Fruit fly (Drosophila melanogaster) Kc167 (cell line): ENCODE data around the gene CG15022.

ENCODE experiments used
- Myc ChIP-seq: fragments of >200 bp; optimal IDR thresholded peaks from 2 replicates; lab custom pipeline; 2017; ENCODE audit warnings: missing external identifiers
- Sin3A ChIP-seq: fragments of >200 bp; optimal IDR thresholded peaks from 2 replicates; lab custom pipeline; 2018; ENCODE audit warnings: missing external identifiers
- h ChIP-seq: fragments of >200 bp; optimal IDR thresholded peaks from 3 replicates; lab custom pipeline; 2018; ENCODE audit warnings: missing external identifiers
- insv ChIP-seq: fragments of >200 bp; optimal IDR thresholded peaks from 3 replicates; lab custom pipeline; 2018; ENCODE audit warnings: missing external identifiers
- psq ChIP-seq: fragments of >200 bp; optimal IDR thresholded peaks from 2 replicates; lab custom pipeline; 2017; ENCODE audit warnings: missing external identifiers
- ttk ChIP-seq: sonication (Bioruptor generic); optimal IDR thresholded peaks from 2 replicates; lab custom pipeline; 2017; ENCODE audit warnings: missing external identifiers

Gene CG15022

dm6 chr3L:4460307-4461088 lies at the start of gene CG15022:
CG15022 (minus strand) TSS chr3L:4460317.
- no peak for TF ChIP-seq Sin3A (lab: Kevin White, UChicago)
- TF ChIP-seq Myc (lab: Kevin White, UChicago), result no peak
- no peak for TF ChIP-seq insv
- TF ChIP-seq psq (lab: Kevin White, UChicago), result no peak
- TF ChIP-seq h, result no peak
- TF ChIP-seq ttk (lab: Kevin White, UChicago), result no peak

DNA sequence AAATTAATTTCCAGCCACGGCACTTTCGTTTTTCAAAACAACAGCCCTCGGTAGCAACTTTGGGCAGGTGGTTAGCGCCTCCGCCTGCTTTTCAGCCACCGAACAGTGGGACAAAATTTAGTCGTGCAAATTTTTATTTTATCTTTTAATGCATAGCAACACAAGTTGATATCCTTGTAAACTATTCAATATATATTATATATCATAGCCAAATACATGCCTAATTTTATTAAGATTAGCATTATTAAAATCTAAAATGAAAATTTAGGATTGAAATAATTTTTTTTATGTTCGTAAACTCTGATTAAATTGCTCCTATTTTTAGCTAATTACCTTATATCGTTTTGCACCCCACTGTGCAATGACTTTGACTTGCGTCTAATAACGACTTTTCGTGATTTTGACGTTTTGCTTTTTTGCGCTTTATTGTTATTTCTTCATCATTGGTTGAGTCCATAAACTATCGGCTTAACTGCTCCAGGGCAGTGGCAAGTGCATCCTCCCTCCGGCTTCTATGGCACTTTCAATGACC lies 48.9 kb upstream of the CG15022 start:
- no peak for TF ChIP-seq Sin3A (lab: Kevin White, UChicago)
- TF ChIP-seq Myc (lab: Kevin White, UChicago), result no peak
- TF ChIP-seq ttk (lab: Kevin White, UChicago), result no peak
- TF ChIP-seq psq (lab: Kevin White, UChicago), result no peak
- no peak for TF ChIP-seq h
- TF ChIP-seq insv, result no peak

dm6 chr3L:4508307-4508706 lies 48.2 kb upstream of the CG15022 start, which contains the start of gene NT1:
NT1 (minus strand) TSS chr3L:4508433.
- TF ChIP-seq insv (no peak), psq (lab: Kevin White, UChicago) (no peak), h (no peak), Sin3A (lab: Kevin White, UChicago) (no peak), ttk (lab: Kevin White, UChicago) (no peak), Myc (lab: Kevin White, UChicago) (no peak)

DNA sequence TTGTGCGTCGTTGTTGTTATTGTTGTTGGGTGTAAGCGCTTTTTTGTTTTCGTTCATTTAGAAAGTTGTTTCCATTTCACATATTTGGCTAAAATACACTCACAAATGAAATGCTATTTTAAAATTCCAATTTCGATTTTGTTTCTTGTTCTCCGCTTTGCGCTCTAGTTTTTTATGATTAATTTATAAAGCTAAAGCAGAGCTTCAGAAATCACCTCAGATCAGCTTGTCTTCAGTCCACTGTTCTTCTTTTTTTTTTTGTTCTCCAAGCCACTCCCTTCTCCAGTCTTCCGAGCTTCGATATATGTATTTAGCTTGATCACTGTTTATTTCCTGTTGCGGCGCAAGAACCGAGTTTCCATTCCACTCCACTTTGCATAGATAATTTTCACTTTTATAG lies 47.7 kb upstream of the CG15022 start:
- no peak for TF ChIP-seq Sin3A (lab: Kevin White, UChicago)
- TF ChIP-seq insv, result no peak
- no peak for TF ChIP-seq Myc (lab: Kevin White, UChicago)
- no peak for TF ChIP-seq h
- TF ChIP-seq psq (lab: Kevin White, UChicago), result no peak

- TF ChIP-seq Myc (lab: Kevin White, UChicago) (no peak), psq (lab: Kevin White, UChicago) (no peak), ttk (lab: Kevin White, UChicago) (no peak), h (no peak)
Observed at dm6 chr3L:4501406-4501805, 41.3 kb upstream of the CG15022 start.

- TF ChIP-seq Myc (lab: Kevin White, UChicago) (no peak), ttk (lab: Kevin White, UChicago) (no peak), psq (lab: Kevin White, UChicago) (no peak), h (no peak), insv (no peak), Sin3A (lab: Kevin White, UChicago) (no peak)
Observed at dm6 chr3L:4500400-4500799, 40.3 kb upstream of the CG15022 start, which contains the start of gene CG13720. CG13720 (minus strand) TSS chr3L:4500500.

dm6 chr3L:4497677-4498076 lies 37.6 kb upstream of the CG15022 start, which contains the start of gene CG13721:
CG13721 (minus strand) TSS chr3L:4497777.
- TF ChIP-seq insv (no peak), ttk (lab: Kevin White, UChicago) (no peak), Myc (lab: Kevin White, UChicago) (no peak), Sin3A (lab: Kevin White, UChicago) (no peak), h (no peak), psq (lab: Kevin White, UChicago) (no peak)

DNA sequence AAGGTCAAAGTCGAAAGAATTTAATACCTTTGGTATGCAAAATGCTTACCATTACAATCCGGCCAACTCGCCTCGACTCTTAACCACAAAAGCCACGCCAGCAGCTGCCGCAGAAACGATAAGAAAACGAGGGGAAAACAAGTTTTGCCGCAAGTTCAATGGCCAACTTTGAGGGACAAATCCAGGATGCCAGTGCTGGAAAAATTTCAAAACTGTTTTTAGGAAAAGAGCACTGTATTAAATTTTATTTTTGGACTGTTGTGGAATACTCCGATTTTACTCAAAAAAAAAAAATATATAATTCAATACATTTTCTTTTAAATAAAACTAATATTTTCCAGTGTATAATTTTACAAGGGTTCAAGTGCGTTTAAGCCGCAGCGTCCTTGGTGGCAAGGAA lies 34.5 kb upstream of the CG15022 start:
- no peak for TF ChIP-seq psq (lab: Kevin White, UChicago)
- TF ChIP-seq insv, result no peak
- no peak for TF ChIP-seq ttk (lab: Kevin White, UChicago)
- TF ChIP-seq Sin3A (lab: Kevin White, UChicago), result no peak
- TF ChIP-seq h, result no peak
- TF ChIP-seq Myc (lab: Kevin White, UChicago), result no peak

dm6 chr3L:4493609-4494008 lies 33.5 kb upstream of the CG15022 start:
- TF ChIP-seq ttk (lab: Kevin White, UChicago), result no peak
- no peak for TF ChIP-seq h
- TF ChIP-seq psq (lab: Kevin White, UChicago), result no peak
- TF ChIP-seq insv, result no peak
- no peak for TF ChIP-seq Sin3A (lab: Kevin White, UChicago)
- no peak for TF ChIP-seq Myc (lab: Kevin White, UChicago)

- no peak for TF ChIP-seq Myc (lab: Kevin White, UChicago)
- TF ChIP-seq Sin3A (lab: Kevin White, UChicago), result no peak
- no peak for TF ChIP-seq insv
- no peak for TF ChIP-seq psq (lab: Kevin White, UChicago)
Observed at dm6 chr3L:4490702-4491243, 30.7 kb upstream of the CG15022 start, which contains the start of gene CG13722. CG13722 (minus strand) TSS chr3L:4490963.

dm6 chr3L:4489490-4489889 lies 29.4 kb upstream of the CG15022 start:
- TF ChIP-seq psq (lab: Kevin White, UChicago), result no peak

DNA sequence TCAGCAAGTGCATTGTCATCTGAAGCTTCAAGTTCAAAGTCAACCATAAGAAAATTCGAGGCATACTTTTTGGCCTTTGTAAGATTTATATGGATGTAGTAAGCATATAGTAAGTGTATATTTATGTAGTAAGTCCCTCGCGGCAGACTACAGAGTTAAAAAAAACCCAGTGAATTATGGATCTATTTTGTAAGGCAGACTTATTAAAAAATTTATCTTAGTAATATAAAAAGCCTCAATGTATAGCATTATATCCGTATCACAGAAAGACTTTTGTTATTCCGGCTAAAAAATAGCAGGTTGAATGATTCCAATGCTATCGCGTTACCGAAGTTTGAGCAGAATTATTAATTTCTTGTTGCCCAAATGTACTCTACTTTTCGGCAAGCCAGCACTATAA lies 24.5 kb upstream of the CG15022 start:
- no peak for TF ChIP-seq insv
- TF ChIP-seq psq (lab: Kevin White, UChicago), result no peak
- no peak for TF ChIP-seq Sin3A (lab: Kevin White, UChicago)
